Worm (Caenorhabditis elegans): ENCODE measurements around the gene F54D12.7.

The F54D12.7 gene

ce11 chrII:1403056-1403455 lies 17.9 kb upstream of the F54D12.7 start, which contains the start of the genes Y51H7C.41 and cogc-4 (continued):
- no peak for TF ChIP-seq mxl-1 (tag; optimal IDR thresholded peaks at IDR 0.05)
- no peak for TF ChIP-seq rec-8 (tag; optimal IDR thresholded peaks at IDR 0.05)
- no peak for TF ChIP-seq nhr-120 (GFP tag; IDR thresholded peaks at IDR 0.05)
- no peak for TF ChIP-seq B0035.1 (tag; optimal IDR thresholded peaks at IDR 0.05)
- TF ChIP-seq ceh-79 (tag; optimal IDR thresholded peaks at IDR 0.05), result no peak
- TF ChIP-seq zfh-2 (GFP tag; conservative IDR thresholded peaks at IDR 0.05), result no peak
- no peak for TF ChIP-seq hsf-1 (GFP tag; IDR thresholded peaks at IDR 0.05)
- TF ChIP-seq madf-3 (GFP tag; IDR thresholded peaks at IDR 0.05), result 0 out of 2 replicates have a peak, but pooled peaks have one; percentile 49
- no peak for TF ChIP-seq F39B2.1 (GFP tag; IDR thresholded peaks at IDR 0.05)
- no peak for TF ChIP-seq snpc-1.3 (tag; optimal IDR thresholded peaks at IDR 0.05; ENCODE audit: insufficient read depth)
- no peak for TF ChIP-seq F33H1.4 (GFP tag; IDR thresholded peaks at IDR 0.05)
- no peak for TF ChIP-seq efl-1 (GFP tag; optimal IDR thresholded peaks at IDR 0.05)
- TF ChIP-seq F49E8.2 (tag; optimal IDR thresholded peaks at IDR 0.05; ENCODE audit: insufficient read depth), result peak; percentile 42
- TF ChIP-seq ztf-18 (tag; optimal IDR thresholded peaks at IDR 0.05), result peak; percentile 59
- TF ChIP-seq F55B11.4 (tag; optimal IDR thresholded peaks at IDR 0.05; ENCODE audit: borderline replicate concordance, insufficient read depth), result no peak
- no peak for TF ChIP-seq T26A5.8 (tag; optimal IDR thresholded peaks at IDR 0.05)
- TF ChIP-seq lag-1 (GFP tag; IDR thresholded peaks at IDR 0.05), result no peak
- TF ChIP-seq ztf-3 (GFP tag; optimal IDR thresholded peaks at IDR 0.05), result no peak
- no peak for TF ChIP-seq Y56A3A.18 (GFP tag; IDR thresholded peaks at IDR 0.05)
- no peak for TF ChIP-seq Y67H2A.10 (GFP tag; conservative IDR thresholded peaks at IDR 0.05)
- TF ChIP-seq atf-7 (tag; optimal IDR thresholded peaks at IDR 0.05), result no peak
- TF ChIP-seq hmg-20 (GFP tag; IDR thresholded peaks at IDR 0.05), result no peak
- TF ChIP-seq dpff-1 (tag; optimal IDR thresholded peaks at IDR 0.05), result no peak
- no peak for TF ChIP-seq zim-3 (tag; optimal IDR thresholded peaks at IDR 0.05)
- no peak for TF ChIP-seq mes-4 (tag; optimal IDR thresholded peaks at IDR 0.05)
- TF ChIP-seq attf-5 (GFP tag; optimal IDR thresholded peaks at IDR 0.05), result no peak
- no peak for TF ChIP-seq ZK185.1 (tag; optimal IDR thresholded peaks at IDR 0.05; ENCODE audit: poor library complexity, severe bottlenecking)
- TF ChIP-seq akir-1 (GFP tag; optimal IDR thresholded peaks at IDR 0.05), result no peak
- TF ChIP-seq mcd-1 (GFP tag; IDR thresholded peaks at IDR 0.05), result peak; percentile 28; the same call in 1 of the 2 replicates
- TF ChIP-seq attf-3 (GFP tag; conservative IDR thresholded peaks at IDR 0.05), result no peak

- TF ChIP-seq athp-1 (tag; optimal IDR thresholded peaks at IDR 0.05), result no peak
- TF ChIP-seq dpff-1 (tag; optimal IDR thresholded peaks at IDR 0.05), result no peak
- TF ChIP-seq pbrm-1 (GFP tag; IDR thresholded peaks at IDR 0.05), result peak; percentile 34; the same call in 1 of the 2 replicates
- 0 out of 2 replicates have a peak, but pooled peaks have one; percentile 33 for TF ChIP-seq B0336.3 (GFP tag; IDR thresholded peaks at IDR 0.05)
- no peak for TF ChIP-seq rpc-1 (optimal IDR thresholded peaks at IDR 0.05)
- TF ChIP-seq rpc-1 (tag; optimal IDR thresholded peaks at IDR 0.05), result no peak
- peak; percentile 13 for TF ChIP-seq attf-5 (GFP tag; optimal IDR thresholded peaks at IDR 0.05)
- peak; percentile 15; the same call in 1 of the 2 replicates for TF ChIP-seq F33H1.4 (GFP tag; IDR thresholded peaks at IDR 0.05)
- peak; percentile 92 for TF ChIP-seq ztf-18 (tag; optimal IDR thresholded peaks at IDR 0.05)
- peak; percentile 31 for TF ChIP-seq lsl-1 (GFP tag; optimal IDR thresholded peaks at IDR 0.05)
- TF ChIP-seq snpc-3.4 (tag; optimal IDR thresholded peaks at IDR 0.05), result peak; percentile 22
- TF ChIP-seq nfyb-1 (GFP tag; IDR thresholded peaks at IDR 0.05), result no peak
- TF ChIP-seq tbp1 (GFP tag; optimal IDR thresholded peaks at IDR 0.05), result peak; percentile 0
- no peak; the same call in 1 of the 2 replicates for TF ChIP-seq dox-1 (GFP tag; IDR thresholded peaks at IDR 0.05)
- TF ChIP-seq hrde-1 (tag; optimal IDR thresholded peaks at IDR 0.05; ENCODE audit: borderline replicate concordance), result no peak
- TF ChIP-seq nhr-120 (GFP tag; IDR thresholded peaks at IDR 0.05), result no peak
- TF ChIP-seq mcd-1 (GFP tag; IDR thresholded peaks at IDR 0.05), result peak; percentile 74
Observed at ce11 chrII:1402167-1402619, 17.0 kb upstream of the F54D12.7 start, which contains the start of gene Y51H7C.7. Y51H7C.7 (plus strand) TSS chrII:1402569.
